Fruit fly (Drosophila melanogaster) S2 (cell line): ENCODE results near the gene klar.

ENCODE experiments used
- CG8478 ChIP-seq: fragments of >200 bp; optimal IDR thresholded peaks from 2 replicates; lab custom pipeline; 2018
- CTCF ChIP-seq, 2 experiments: fragments of >200 bp; optimal IDR thresholded peaks; 2 replicates each; lab custom pipeline; 2018

DNA sequence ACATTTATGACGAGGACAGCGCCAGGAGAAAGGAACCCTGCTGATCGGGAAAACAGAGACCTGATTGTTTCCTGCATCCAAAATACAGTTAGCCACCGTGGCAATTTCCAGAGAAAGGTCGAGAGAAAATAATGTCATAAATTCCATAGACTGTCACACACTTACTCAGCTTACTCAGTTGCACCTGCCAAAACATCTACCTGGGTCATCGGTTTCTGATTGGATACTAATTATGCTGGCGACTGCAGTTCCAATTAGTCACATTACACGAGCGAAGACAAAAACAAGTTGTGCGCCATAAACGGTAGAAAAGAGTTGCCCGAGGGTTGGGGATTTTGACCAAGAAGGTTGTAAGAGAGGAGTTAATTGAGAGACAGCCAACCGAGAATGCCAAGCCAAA lies 124.1 kb downstream of the klar start:
- TF ChIP-seq CG8478 (lab: Kevin White, UChicago) (no peak), CTCF (optimal IDR thresholded peaks at IDR 0.05; lab: Kevin White, UChicago) (no peak)
